Fruit fly (Drosophila melanogaster) whole organism, embryonic: ENCODE results near the gene Ldaf1.

Experiments used
- Blimp-1 ChIP-seq: fragments of 200-800 bp; sonication (Bioruptor generic); optimal IDR thresholded peaks from 3 replicates; lab custom pipeline; 2018; ENCODE audit warnings: missing biosample characterization, missing genetic modification characterization, mild to moderate bottlenecking, moderate library complexity, missing genetic modification reagents
- BtbVII ChIP-seq: fragments of 200-800 bp; sonication (Bioruptor generic); optimal IDR thresholded peaks from 3 replicates; lab custom pipeline; 2017; ENCODE audit warnings: missing biosample characterization, mild to moderate bottlenecking, missing genetic modification characterization
- CG10274 ChIP-seq: fragments of 200-800 bp; sonication (Bioruptor generic); optimal IDR thresholded peaks from 3 replicates; lab custom pipeline; 2017; ENCODE audit warnings: missing biosample characterization, mild to moderate bottlenecking, missing genetic modification characterization
- CG11247 ChIP-seq: fragments of 200-800 bp; sonication (Bioruptor generic); IDR thresholded peaks from 2 replicates; pipeline ENCODE4 v1.3.6; 2022; ENCODE audit warnings: missing biosample characterization, missing genetic modification characterization
- CG11456 ChIP-seq: fragments of 200-800 bp; sonication (Bioruptor generic); IDR thresholded peaks from 3 replicates; pipeline ENCODE4 v1.3.6; 2022; ENCODE audit warnings: missing biosample characterization, missing genetic modification characterization
- CG13287 ChIP-seq: fragments of 200-800 bp; sonication (Bioruptor generic); IDR thresholded peaks from 2 replicates; pipeline ENCODE4 v1.3.6; 2022; ENCODE audit warnings: missing biosample characterization, missing genetic modification characterization; ENCODE audit not compliant: partially characterized antibody
- CG13624 ChIP-seq: fragments of 200-800 bp; sonication (Bioruptor generic); optimal IDR thresholded peaks from 2 replicates; lab custom pipeline; 2016; ENCODE audit warnings: missing biosample characterization, missing genetic modification characterization
- CG15269 ChIP-seq: fragments of 200-800 bp; sonication (Bioruptor generic); optimal IDR thresholded peaks from 2 replicates; lab custom pipeline; 2018; ENCODE audit warnings: missing biosample characterization, mild to moderate bottlenecking, missing genetic modification characterization, moderate library complexity
- CG17328 ChIP-seq: fragments of 200-800 bp; sonication (Bioruptor generic); IDR thresholded peaks from 2 replicates; pipeline ENCODE4 v1.3.6; 2022; ENCODE audit warnings: missing biosample characterization, missing genetic modification characterization
- CG30403 ChIP-seq: fragments of 200-800 bp; sonication (Bioruptor generic); optimal IDR thresholded peaks from 3 replicates; lab custom pipeline; 2016; ENCODE audit warnings: missing biosample characterization, missing genetic modification characterization
- CG31224 ChIP-seq: fragments of 200-800 bp; sonication (Bioruptor generic); IDR thresholded peaks from 2 replicates; pipeline ENCODE4 v1.3.6; 2022; ENCODE audit warnings: missing biosample characterization, missing genetic modification characterization
- CG34376 ChIP-seq: fragments of 200-800 bp; sonication (Bioruptor generic); optimal IDR thresholded peaks from 2 replicates; lab custom pipeline; 2018; ENCODE audit warnings: missing biosample characterization, mild to moderate bottlenecking, missing genetic modification characterization
- CG4424 ChIP-seq: fragments of 200-800 bp; sonication (Bioruptor generic); optimal IDR thresholded peaks from 3 replicates; lab custom pipeline; 2016; ENCODE audit warnings: missing biosample characterization, missing genetic modification characterization
- CG6791 ChIP-seq: fragments of 200-800 bp; sonication (Bioruptor generic); IDR thresholded peaks from 3 replicates; pipeline ENCODE4 v1.3.6; 2022; ENCODE audit warnings: missing biosample characterization, missing genetic modification characterization; ENCODE audit not compliant: partially characterized antibody
- CG7357 ChIP-seq: fragments of 200-800 bp; sonication (Bioruptor generic); IDR thresholded peaks from 3 replicates; pipeline ENCODE4 v1.3.6; 2022; ENCODE audit warnings: missing biosample characterization, missing genetic modification characterization
- CG7372 ChIP-seq: fragments of 200-800 bp; sonication (Bioruptor generic); IDR thresholded peaks from 2 replicates; pipeline ENCODE4 v1.3.6; 2022; ENCODE audit warnings: missing biosample characterization, missing genetic modification characterization
- CG8290 ChIP-seq, 3 experiments: fragments of 200-800 bp; sonication (Bioruptor generic); optimal IDR thresholded peaks; 2 replicates each; lab custom pipeline; 2016 to 2019; ENCODE audit warnings: missing biosample characterization in 3 of 3, missing genetic modification characterization in 3 of 3, mild to moderate bottlenecking in 2 of 3, moderate library complexity in 1 of 3
- CG8924 ChIP-seq: fragments of 200-800 bp; optimal IDR thresholded peaks from 3 replicates; lab custom pipeline; 2019; ENCODE audit warnings: missing biosample characterization, mild to moderate bottlenecking, missing genetic modification characterization, moderate library complexity
- CG9609 ChIP-seq: fragments of 200-800 bp; sonication (Bioruptor generic); optimal IDR thresholded peaks from 3 replicates; lab custom pipeline; 2016; ENCODE audit warnings: missing biosample characterization, missing genetic modification characterization
- CG9817 ChIP-seq: fragments of 200-800 bp; sonication (Bioruptor generic); optimal IDR thresholded peaks from 2 replicates; lab custom pipeline; 2018; ENCODE audit warnings: missing biosample characterization, mild to moderate bottlenecking, missing genetic modification characterization, moderate library complexity
- Ets65A ChIP-seq: fragments of 200-800 bp; sonication (Bioruptor generic); peaks from one replicate; lab custom pipeline; 2016; ENCODE audit warnings: missing biosample characterization, missing genetic modification characterization
- MBD-R2 ChIP-seq: fragments of 200-800 bp; sonication (Bioruptor generic); IDR thresholded peaks from 2 replicates; pipeline ENCODE4 v1.3.6; 2022; ENCODE audit warnings: missing biosample characterization, missing genetic modification characterization
- Med ChIP-seq: fragments of 200-800 bp; sonication (Bioruptor generic); peaks from one replicate; lab custom pipeline; 2016; ENCODE audit warnings: missing biosample characterization, missing genetic modification characterization, mild to moderate bottlenecking, inconsistent platforms, moderate library complexity
- Nf-YB ChIP-seq: fragments of 200-800 bp; sonication (Bioruptor generic); optimal IDR thresholded peaks from 3 replicates; lab custom pipeline; 2019; ENCODE audit warnings: missing biosample characterization, mild to moderate bottlenecking, missing genetic modification characterization, moderate library complexity
- TFAM ChIP-seq: fragments of 200-800 bp; sonication (Bioruptor generic); optimal IDR thresholded peaks from 2 replicates; lab custom pipeline; 2017; ENCODE audit warnings: missing biosample characterization, missing genetic modification characterization, inconsistent platforms
- Xbp1 ChIP-seq: fragments of 200-800 bp; sonication (Bioruptor generic); optimal IDR thresholded peaks from 3 replicates; lab custom pipeline; 2016; ENCODE audit warnings: missing biosample characterization, mild to moderate bottlenecking, missing genetic modification characterization
- Xrp1 ChIP-seq: fragments of 200-800 bp; sonication (Bioruptor generic); IDR thresholded peaks from 2 replicates; pipeline ENCODE4 v1.3.6; 2022; ENCODE audit warnings: missing biosample characterization, missing genetic modification characterization
- bbx ChIP-seq: fragments of 200-800 bp; sonication (Bioruptor generic); IDR thresholded peaks from 2 replicates; pipeline ENCODE4 v1.3.6; 2022; ENCODE audit warnings: missing biosample characterization, missing genetic modification characterization; ENCODE audit not compliant: partially characterized antibody
- cas ChIP-seq: fragments of 200-800 bp; sonication (Bioruptor generic); IDR thresholded peaks from 2 replicates; pipeline ENCODE4 v1.3.6; 2022; ENCODE audit warnings: missing biosample characterization, missing genetic modification characterization
- chn ChIP-seq: fragments of 200-800 bp; sonication (Bioruptor generic); optimal IDR thresholded peaks from 2 replicates; lab custom pipeline; 2016; ENCODE audit warnings: missing biosample characterization, missing genetic modification characterization
- ci ChIP-seq: fragments of 200-800 bp; sonication (Bioruptor generic); IDR thresholded peaks from 3 replicates; pipeline ENCODE4 v1.3.6; 2022; ENCODE audit warnings: missing biosample characterization, missing genetic modification characterization
- dati ChIP-seq: fragments of 200-800 bp; sonication (Bioruptor generic); IDR thresholded peaks from 2 replicates; pipeline ENCODE4 v1.3.6; 2022; ENCODE audit warnings: missing biosample characterization, missing genetic modification characterization
- ems ChIP-seq: fragments of 200-800 bp; sonication (Bioruptor generic); optimal IDR thresholded peaks from 3 replicates; lab custom pipeline; 2016; ENCODE audit warnings: missing biosample characterization, missing genetic modification characterization
- fu2 ChIP-seq: fragments of 200-800 bp; sonication (Bioruptor generic); optimal IDR thresholded peaks from 2 replicates; lab custom pipeline; 2016; ENCODE audit warnings: missing biosample characterization, missing genetic modification characterization
- ind ChIP-seq: fragments of 200-800 bp; sonication (Bioruptor generic); optimal IDR thresholded peaks from 3 replicates; lab custom pipeline; 2016; ENCODE audit warnings: missing biosample characterization, missing genetic modification characterization
- ken ChIP-seq: fragments of 200-800 bp; sonication (Bioruptor generic); IDR thresholded peaks from 3 replicates; pipeline ENCODE4 v1.3.6; 2022; ENCODE audit warnings: missing biosample characterization, missing genetic modification characterization
- lilli ChIP-seq: fragments of 200-800 bp; sonication (Bioruptor generic); optimal IDR thresholded peaks from 3 replicates; lab custom pipeline; 2016; ENCODE audit warnings: missing biosample characterization, missing genetic modification characterization
- lmd ChIP-seq: fragments of 200-800 bp; sonication (Bioruptor generic); IDR thresholded peaks from 2 replicates; pipeline ENCODE4 v1.3.6; 2022; ENCODE audit warnings: missing biosample characterization, missing genetic modification characterization
- mam ChIP-seq: fragments of 200-800 bp; sonication (Bioruptor generic); optimal IDR thresholded peaks from 3 replicates; lab custom pipeline; 2016; ENCODE audit warnings: missing biosample characterization, missing genetic modification characterization
- nom ChIP-seq: fragments of 200-800 bp; sonication (Bioruptor generic); optimal IDR thresholded peaks from 2 replicates; lab custom pipeline; 2017; ENCODE audit warnings: missing biosample characterization, missing genetic modification characterization, mild to moderate bottlenecking, moderate library complexity, missing genetic modification reagents
- onecut ChIP-seq: fragments of 200-800 bp; sonication (Bioruptor generic); IDR thresholded peaks from 2 replicates; pipeline ENCODE4 v1.3.6; 2022; ENCODE audit warnings: missing biosample characterization, missing genetic modification characterization
- pho ChIP-seq: fragments of 200-800 bp; sonication (Bioruptor generic); optimal IDR thresholded peaks from 2 replicates; lab custom pipeline; 2016; ENCODE audit warnings: missing biosample characterization, missing genetic modification characterization
- pzg ChIP-seq: fragments of 200-800 bp; sonication (Bioruptor generic); optimal IDR thresholded peaks from 3 replicates; lab custom pipeline; 2018; ENCODE audit warnings: missing biosample characterization, mild to moderate bottlenecking, missing genetic modification characterization, moderate library complexity
- sisA ChIP-seq: fragments of 200-800 bp; sonication (Bioruptor generic); IDR thresholded peaks from 2 replicates; pipeline ENCODE4 v1.3.6; 2022; ENCODE audit warnings: missing biosample characterization, missing genetic modification characterization
- ssp ChIP-seq: fragments of 200-800 bp; sonication (Bioruptor generic); IDR thresholded peaks from 2 replicates; pipeline ENCODE4 v1.3.6; 2022; ENCODE audit warnings: missing biosample characterization, missing genetic modification characterization
- stc ChIP-seq: fragments of 200-800 bp; sonication (Bioruptor generic); IDR thresholded peaks from 2 replicates; pipeline ENCODE4 v1.3.6; 2022; ENCODE audit warnings: missing biosample characterization, missing genetic modification characterization
- sug ChIP-seq: fragments of 200-800 bp; optimal IDR thresholded peaks from 2 replicates; lab custom pipeline; 2019; ENCODE audit warnings: missing biosample characterization, mild to moderate bottlenecking, missing genetic modification characterization, moderate library complexity
- trem ChIP-seq: fragments of 200-800 bp; optimal IDR thresholded peaks from 3 replicates; lab custom pipeline; 2019; ENCODE audit warnings: missing biosample characterization, mild to moderate bottlenecking, missing genetic modification characterization, moderate library complexity
- vfl ChIP-seq: fragments of 200-800 bp; sonication (Bioruptor generic); optimal IDR thresholded peaks from 2 replicates; lab custom pipeline; 2016; ENCODE audit warnings: missing biosample characterization, missing genetic modification characterization
- zen ChIP-seq: fragments of 200-800 bp; sonication (Bioruptor generic); optimal IDR thresholded peaks from 3 replicates; lab custom pipeline; 2018; ENCODE audit warnings: missing biosample characterization, mild to moderate bottlenecking, missing genetic modification characterization, moderate library complexity

Gene Ldaf1

DNA sequence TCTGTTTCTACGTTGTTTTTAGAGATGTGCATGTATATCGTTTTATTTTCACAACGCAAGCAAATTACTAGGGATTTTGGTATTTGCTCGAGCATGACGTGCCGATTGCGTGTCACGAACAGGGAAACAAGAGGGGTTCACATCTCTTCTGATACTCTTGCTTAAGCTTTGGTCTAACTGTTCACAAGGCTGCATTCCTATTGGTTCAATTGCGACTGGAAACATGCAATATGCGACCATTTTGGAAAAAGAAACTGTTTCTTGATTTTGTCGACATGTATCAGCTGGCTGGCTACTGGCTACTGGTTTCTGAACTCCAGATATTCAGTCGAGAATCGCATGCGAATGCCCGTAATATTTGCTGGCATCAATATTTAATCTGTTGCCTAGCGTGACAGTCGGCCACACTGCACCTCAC lies 21.6 kb downstream of the Ldaf1 start, which contains the start of gene Coa8 (continued):
- TF ChIP-seq sisA (GFP tag; lab: Robert Waterston, UW) (peak; percentile 40), fu2 (GFP tag; lab: Kevin White, UChicago) (no peak), TFAM (GFP tag; lab: Kevin White, UChicago) (no peak), CG10274 (peak; percentile 19), CG7357 (GFP tag; lab: Robert Waterston, UW) (0 out of 3 replicates have a peak, but pooled peaks have one; percentile 5), lilli (GFP tag; lab: Kevin White, UChicago) (peak; percentile 53), Ets65A (peak; percentile 93), stc (GFP tag; lab: Robert Waterston, UW) (no peak), CG11247 (0 out of 2 replicates have a peak, but pooled peaks have one; percentile 19), ind (GFP tag; lab: Kevin White, UChicago) (peak; percentile 56), lmd (GFP tag; lab: Robert Waterston, UW) (peak; percentile 50; the same call in 1 of the 2 replicates), MBD-R2 (GFP tag; lab: Robert Waterston, UW) (peak; percentile 59), sug (tag; lab: Kevin White, UChicago) (peak; percentile 33), CG15269 (tag; lab: Kevin White, UChicago) (peak; percentile 55), BtbVII (GFP tag; lab: Kevin White, UChicago) (peak; percentile 10), CG7372 (GFP tag; lab: Robert Waterston, UW) (0 out of 2 replicates have a peak, but pooled peaks have one; percentile 25), CG13624 (GFP tag; lab: Kevin White, UChicago) (peak; percentile 40), CG34376 (GFP tag; lab: Kevin White, UChicago) (peak; percentile 30), ssp (GFP tag; lab: Robert Waterston, UW) (peak; percentile 42; the same call in 1 of the 2 replicates), CG30403 (GFP tag; lab: Kevin White, UChicago) (peak; percentile 23), Xrp1 (GFP tag; lab: Robert Waterston, UW) (peak; percentile 44), CG4424 (GFP tag; lab: Kevin White, UChicago) (peak; percentile 4), dati (GFP tag; lab: Robert Waterston, UW) (no peak), ci (GFP tag; lab: Robert Waterston, UW) (0 out of 3 replicates have a peak, but pooled peaks have one; percentile 18), CG8290 (GFP tag; optimal IDR thresholded peaks at IDR 0.05; lab: Kevin White, UChicago) (peak; percentile 13), CG8290 (tag; optimal IDR thresholded peaks at IDR 0.05; lab: Kevin White, UChicago) (peak; percentile 62 to 77), mam (GFP tag; lab: Kevin White, UChicago) (peak; percentile 40), trem (peak; percentile 7), chn (peak; percentile 34), Nf-YB (GFP tag; lab: Kevin White, UChicago) (peak; percentile 4), Med (peak; percentile 89), CG13287 (GFP tag; lab: Robert Waterston, UW) (peak; percentile 54), CG11456 (GFP tag; lab: Robert Waterston, UW) (0 out of 3 replicates have a peak, but pooled peaks have one; percentile 43), ken (GFP tag; lab: Robert Waterston, UW) (0 out of 3 replicates have a peak, but pooled peaks have one; percentile 8), pho (GFP tag; lab: Kevin White, UChicago) (peak; percentile 44), CG6791 (GFP tag; lab: Robert Waterston, UW) (peak; percentile 30; the same call in 1 of the 3 replicates), cas (GFP tag; lab: Robert Waterston, UW) (no peak), Blimp-1 (GFP tag; lab: Kevin White, UChicago) (peak; percentile 2), nom (GFP tag; lab: Kevin White, UChicago) (no peak), Xbp1 (GFP tag; lab: Kevin White, UChicago) (peak; percentile 56), CG31224 (GFP tag; lab: Robert Waterston, UW) (peak; percentile 87), CG17328 (GFP tag; lab: Robert Waterston, UW) (0 out of 2 replicates have a peak, but pooled peaks have one; percentile 15), onecut (GFP tag; lab: Robert Waterston, UW) (0 out of 2 replicates have a peak, but pooled peaks have one; percentile 11), zen (tag; lab: Kevin White, UChicago) (peak; percentile 10), bbx (GFP tag; lab: Robert Waterston, UW) (peak; percentile 7; the same call in 1 of the 2 replicates), ems (GFP tag; lab: Kevin White, UChicago) (peak; percentile 19), CG9609 (GFP tag; lab: Kevin White, UChicago) (peak; percentile 66), pzg (GFP tag; lab: Kevin White, UChicago) (peak; percentile 46), CG9817 (tag; lab: Kevin White, UChicago) (peak; percentile 45), CG8924 (peak; percentile 7), vfl (GFP tag; lab: Kevin White, UChicago) (no peak)
